Worm (Caenorhabditis elegans) whole organism, young adult: ENCODE measurements around the gene F13H10.1.
A peak's percentile ranks its signal among the peaks of the same experiment; 100 is the strongest.

Source experiments
- ceh-100 ChIP-seq: fragments of 200-800 bp; sonication (Bioruptor generic); IDR thresholded peaks from 2 replicates; pipeline ENCODE4 v1.3.6; 2022; ENCODE audit warnings: missing genetic modification reagents, missing genetic modification characterization, missing compliant biosample characterization
- dpl-1 ChIP-seq: fragments of 150-350 bp; optimal IDR thresholded peaks from 2 replicates; lab custom pipeline; 2014; ENCODE audit warnings: missing biosample characterization, missing genetic modification reagents, missing genetic modification characterization
- egrh-3 ChIP-seq: fragments of 200-800 bp; sonication (Bioruptor generic); IDR thresholded peaks from 2 replicates; pipeline ENCODE4 v1.3.6; 2022; ENCODE audit warnings: missing genetic modification reagents, missing genetic modification characterization, missing compliant biosample characterization
- madf-8 ChIP-seq: fragments of 200-800 bp; sonication (Bioruptor generic); conservative IDR thresholded peaks from 2 replicates; pipeline ENCODE4 v1.3.6; 2022; ENCODE audit warnings: missing genetic modification reagents, missing genetic modification characterization, missing compliant biosample characterization
- mcd-1 ChIP-seq: fragments of 200-800 bp; sonication (Bioruptor generic); IDR thresholded peaks from 2 replicates; pipeline ENCODE4 v1.3.6; 2022; ENCODE audit warnings: missing genetic modification reagents, missing genetic modification characterization, missing compliant biosample characterization

F13H10.1 gene

DNA sequence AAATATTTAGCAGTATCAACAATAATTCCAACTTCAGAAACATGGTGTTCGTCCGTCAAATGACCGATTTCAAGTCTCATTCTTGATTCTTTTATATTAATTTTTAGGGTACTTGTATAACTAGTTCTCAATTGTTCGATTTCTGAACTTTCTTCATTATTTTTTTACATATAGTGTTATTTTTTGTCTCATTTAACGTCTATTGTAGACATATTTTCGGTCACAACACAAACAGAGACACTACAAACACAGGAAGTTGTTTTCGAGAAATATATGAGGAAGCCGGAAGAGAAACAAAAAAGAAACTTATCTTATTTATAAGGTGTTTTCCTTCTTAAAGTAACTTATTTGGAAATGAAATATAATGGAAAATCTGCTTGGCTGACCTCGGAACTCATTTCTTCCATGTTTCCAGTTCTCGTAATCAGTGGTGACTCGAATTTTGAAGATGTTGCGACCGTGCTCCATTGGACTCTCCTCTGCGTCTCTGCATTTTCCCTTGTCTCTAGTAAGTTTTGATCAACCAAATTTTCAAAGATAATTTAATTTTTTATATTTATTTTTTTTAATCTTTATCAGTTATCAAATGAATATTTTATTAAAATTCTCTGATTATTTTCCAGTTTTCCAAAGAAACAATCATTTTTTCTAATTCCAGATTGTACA is 49.4 kb downstream of the F13H10.1 start, which contains the start of the genes F36H1.12 and lin-3 (continued):
- peak; percentile 20; the same call in 1 of the 2 replicates for TF ChIP-seq madf-8 (GFP tag; lab: Robert Waterston, UW)
- no peak for TF ChIP-seq egrh-3 (GFP tag; lab: Robert Waterston, UW)
- peak; percentile 93 for TF ChIP-seq ceh-100 (GFP tag; lab: Robert Waterston, UW)
- TF ChIP-seq mcd-1 (GFP tag; lab: Robert Waterston, UW), result peak; percentile 73
- TF ChIP-seq dpl-1, result no peak
